Worm (Caenorhabditis elegans): ENCODE results near the gene Y75B8A.25.

- TF ChIP-seq pes-1 (GFP tag; IDR thresholded peaks at IDR 0.05) (no peak), tbx-37 (GFP tag; conservative IDR thresholded peaks at IDR 0.05) (no peak), ama-1 (optimal IDR thresholded peaks at IDR 0.05) (no peak), flt-1 (GFP tag; IDR thresholded peaks at IDR 0.05) (no peak)
Measured at ce11 chrIII:12317492-12317891, 43.7 kb downstream of the Y75B8A.25 start.
